Worm (Caenorhabditis elegans): ENCODE results near the gene swsn-3.

The swsn-3 gene

ce11 chrIII:2787979-2788491 is 19.6 kb upstream of the swsn-3 start, which contains the start of gene tbcc-1 (continued):
- TF ChIP-seq efl-1 (GFP tag; optimal IDR thresholded peaks at IDR 0.05) (no peak), madf-6 (GFP tag; IDR thresholded peaks at IDR 0.05) (peak; percentile 51; the same call in 1 of the 2 replicates), unc-130 (GFP tag; optimal IDR thresholded peaks at IDR 0.05) (peak; percentile 2), ztf-28 (GFP tag; IDR thresholded peaks at IDR 0.05) (no peak), dpl-1 (GFP tag; optimal IDR thresholded peaks at IDR 0.05) (no peak)

ce11 chrIII:2786740-2787139 is 18.3 kb upstream of the swsn-3 start, which contains the start of gene nduc-2:
Gene nduc-2 (plus strand): TSS chrIII:2786852.
- TF ChIP-seq ztf-26 (tag; optimal IDR thresholded peaks at IDR 0.05) (no peak), cebp-1 (GFP tag; IDR thresholded peaks at IDR 0.05) (no peak), cebp-1 (tag; optimal IDR thresholded peaks at IDR 0.05) (no peak), snpc-4 (GFP tag; optimal IDR thresholded peaks at IDR 0.05) (no peak), snpc-4 (tag; optimal IDR thresholded peaks at IDR 0.05) (peak in 1 of 4 experiments; percentile 3), tbx-9 (tag; optimal IDR thresholded peaks at IDR 0.05; ENCODE audit: borderline replicate concordance) (no peak), mxl-1 (tag; optimal IDR thresholded peaks at IDR 0.05) (no peak), F23B12.7 (tag; optimal IDR thresholded peaks at IDR 0.05; ENCODE audit: insufficient read depth) (no peak), egl-18 (GFP tag; IDR thresholded peaks at IDR 0.05) (no peak), egrh-3 (GFP tag; IDR thresholded peaks at IDR 0.05) (no peak), nfyb-1 (GFP tag; IDR thresholded peaks at IDR 0.05) (peak; percentile 35; the same call in 1 of the 2 replicates), ceh-58 (GFP tag; IDR thresholded peaks at IDR 0.05) (0 out of 2 replicates have a peak, but pooled peaks have one; percentile 9), zfh-2 (GFP tag; conservative IDR thresholded peaks at IDR 0.05) (peak; percentile 64), ama-1 (optimal IDR thresholded peaks at IDR 0.05) (peak; percentile 26), ama-1 (GFP tag; optimal IDR thresholded peaks at IDR 0.05) (no peak), F37B4.10 (GFP tag; IDR thresholded peaks at IDR 0.05) (no peak), ZK185.1 (tag; optimal IDR thresholded peaks at IDR 0.05; ENCODE audit: poor library complexity, severe bottlenecking) (no peak), pha-4 (tag; optimal IDR thresholded peaks at IDR 0.05) (no peak), akir-1 (GFP tag; optimal IDR thresholded peaks at IDR 0.05) (no peak), egl-44 (GFP tag; IDR thresholded peaks at IDR 0.05) (peak; percentile 9; the same call in 1 of the 2 replicates), aptf-2 (GFP tag; conservative IDR thresholded peaks at IDR 0.05) (no peak), tbp1 (GFP tag; optimal IDR thresholded peaks at IDR 0.05) (peak; percentile 3), unc-130 (GFP tag; optimal IDR thresholded peaks at IDR 0.05) (no peak), Y79H2A.3 (GFP tag; conservative IDR thresholded peaks at IDR 0.05) (no peak), ceh-79 (tag; optimal IDR thresholded peaks at IDR 0.05) (no peak), hrde-1 (tag; optimal IDR thresholded peaks at IDR 0.05; ENCODE audit: borderline replicate concordance) (no peak), ztf-18 (tag; optimal IDR thresholded peaks at IDR 0.05) (no peak), hlh-26 (GFP tag; conservative IDR thresholded peaks at IDR 0.05) (no peak), sptf-2 (GFP tag; optimal IDR thresholded peaks at IDR 0.05) (no peak), dox-1 (GFP tag; IDR thresholded peaks at IDR 0.05) (peak; percentile 22; the same call in 1 of the 2 replicates), sea-2 (GFP tag; IDR thresholded peaks at IDR 0.05) (no peak), ets-4 (GFP tag; optimal IDR thresholded peaks at IDR 0.05) (no peak), nhr-90 (tag; optimal IDR thresholded peaks at IDR 0.05) (no peak), F52B5.7 (tag; optimal IDR thresholded peaks at IDR 0.05) (peak; percentile 13), attf-3 (GFP tag; conservative IDR thresholded peaks at IDR 0.05) (no peak), madf-8 (GFP tag; conservative IDR thresholded peaks at IDR 0.05) (no peak), ceh-40 (GFP tag; IDR thresholded peaks at IDR 0.05) (no peak), ztf-22 (GFP tag; optimal IDR thresholded peaks at IDR 0.05) (no peak), ztf-25 (GFP tag; IDR thresholded peaks at IDR 0.05) (no peak), aptf-3 (GFP tag; IDR thresholded peaks at IDR 0.05) (no peak), mcd-1 (GFP tag; IDR thresholded peaks at IDR 0.05) (peak; percentile 69), ekl-4 (GFP tag; IDR thresholded peaks at IDR 0.05) (peak; percentile 43; the same call in 1 of the 2 replicates), athp-1 (tag; optimal IDR thresholded peaks at IDR 0.05) (no peak), snpc-1.1 (tag; optimal IDR thresholded peaks at IDR 0.05; ENCODE audit: insufficient read depth) (no peak)

All from whole organism, young adult.